Worm (Caenorhabditis elegans): ENCODE data around the gene his-38.

The his-38 gene

DNA sequence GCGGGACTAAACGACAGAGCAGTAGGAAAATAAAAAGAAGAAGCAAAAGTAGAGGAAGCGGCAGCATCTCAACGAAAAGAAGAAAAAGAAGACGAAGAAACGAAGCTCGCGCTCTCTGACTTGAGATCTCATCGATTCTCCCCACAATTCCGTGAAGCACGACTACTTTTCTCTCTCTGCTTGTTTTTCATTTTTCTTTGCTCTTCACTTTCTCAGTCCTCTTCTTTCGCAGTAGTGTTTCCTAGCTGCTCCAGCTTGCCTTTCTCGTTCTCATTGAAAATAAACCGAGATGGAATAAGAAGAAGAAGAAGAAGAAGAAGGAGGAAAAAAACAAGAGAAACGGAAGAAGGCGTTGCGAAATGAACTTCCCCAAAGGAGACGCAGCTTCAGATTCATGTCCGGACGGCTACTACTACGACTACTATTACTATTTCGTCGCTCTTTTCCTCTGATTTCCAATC, 24.9 kb downstream of the his-38 start (continued):
- TF ChIP-seq lin-39 (tag; optimal IDR thresholded peaks at IDR 0.05): no peak
- TF ChIP-seq nhr-11 (tag; optimal IDR thresholded peaks at IDR 0.05): no peak
- TF ChIP-seq nhr-77 (tag; optimal IDR thresholded peaks at IDR 0.05): no peak
- peak; percentile 52 for TF ChIP-seq nhr-6 (tag; optimal IDR thresholded peaks at IDR 0.05)
- TF ChIP-seq skn-1 (tag; optimal IDR thresholded peaks at IDR 0.05): no peak
- peak; percentile 65 for TF ChIP-seq C34F6.9 (tag; optimal IDR thresholded peaks at IDR 0.05)

ce11 chrX:7283136-7283535, 26.5 kb downstream of the his-38 start:
- no peak for TF ChIP-seq lin-39 (tag; optimal IDR thresholded peaks at IDR 0.05)
- TF ChIP-seq mbf-1 (tag; optimal IDR thresholded peaks at IDR 0.05): no peak
- TF ChIP-seq elt-3 (tag; optimal IDR thresholded peaks at IDR 0.05): no peak
- no peak for TF ChIP-seq unc-55 (GFP tag; optimal IDR thresholded peaks at IDR 0.05)

- TF ChIP-seq nhr-6 (tag; optimal IDR thresholded peaks at IDR 0.05) (no peak), ceh-82 (tag; optimal IDR thresholded peaks at IDR 0.05) (no peak), F13H6.1 (tag; optimal IDR thresholded peaks at IDR 0.05) (no peak), skn-1 (tag; optimal IDR thresholded peaks at IDR 0.05) (no peak), C34F6.9 (tag; optimal IDR thresholded peaks at IDR 0.05) (peak; percentile 30), nhr-77 (tag; optimal IDR thresholded peaks at IDR 0.05) (no peak), lin-11 (tag; optimal IDR thresholded peaks at IDR 0.05) (peak; percentile 12)
Observed at ce11 chrX:7281347-7281746, 28.3 kb downstream of the his-38 start.

- TF ChIP-seq nhr-12 (tag; optimal IDR thresholded peaks at IDR 0.05): no peak
Observed at ce11 chrX:7279671-7280389, 29.8 kb downstream of the his-38 start, which contains the start of gene unc-10. TSS of gene unc-10 (minus strand) at chrX:7280322.

DNA sequence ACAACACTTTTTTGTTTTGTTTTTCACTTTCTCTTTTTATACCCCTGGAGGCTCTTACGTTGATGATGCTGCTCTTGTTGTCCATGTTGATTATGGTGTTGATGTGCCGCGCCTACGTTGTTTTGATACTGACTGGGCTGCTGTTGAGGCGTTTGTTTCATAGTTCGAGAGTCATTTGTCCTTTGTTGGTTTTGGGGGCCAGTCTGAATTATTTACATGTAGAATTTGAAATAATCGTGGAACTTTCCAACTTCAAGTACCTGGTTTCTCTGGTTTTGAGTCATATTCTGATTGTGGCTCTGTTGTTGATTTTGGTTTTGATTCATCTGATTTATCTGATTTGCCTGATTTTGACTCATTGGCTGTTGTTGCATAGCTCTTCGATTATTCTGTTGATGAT, 31.6 kb downstream of the his-38 start:
- TF ChIP-seq mbf-1 (tag; optimal IDR thresholded peaks at IDR 0.05) (no peak), mab-5 (tag; optimal IDR thresholded peaks at IDR 0.05) (no peak), ZK546.5 (tag; optimal IDR thresholded peaks at IDR 0.05) (no peak), alr-1 (tag; optimal IDR thresholded peaks at IDR 0.05) (no peak), peb-1 (tag; optimal IDR thresholded peaks at IDR 0.05) (no peak), elt-3 (tag; optimal IDR thresholded peaks at IDR 0.05) (no peak), gmeb-1 (tag; optimal IDR thresholded peaks at IDR 0.05) (no peak), ama-1 (optimal IDR thresholded peaks at IDR 0.05) (no peak), nhr-21 (tag; optimal IDR thresholded peaks at IDR 0.05) (no peak), aly-2 (tag; optimal IDR thresholded peaks at IDR 0.05) (no peak), sem-4 (tag; optimal IDR thresholded peaks at IDR 0.05) (no peak), crh-2 (tag; optimal IDR thresholded peaks at IDR 0.05) (no peak)

- TF ChIP-seq lin-13 (GFP tag; optimal IDR thresholded peaks at IDR 0.05): no peak
- TF ChIP-seq skn-1 (tag; optimal IDR thresholded peaks at IDR 0.05): no peak
- TF ChIP-seq lin-39 (tag; optimal IDR thresholded peaks at IDR 0.05): no peak
- no peak for TF ChIP-seq dmd-4 (tag; optimal IDR thresholded peaks at IDR 0.05)
- TF ChIP-seq egl-27 (tag; optimal IDR thresholded peaks at IDR 0.05): no peak
- no peak for TF ChIP-seq Y55F3AM.14 (GFP tag; optimal IDR thresholded peaks at IDR 0.05)
- no peak for TF ChIP-seq nhr-129 (tag; optimal IDR thresholded peaks at IDR 0.05)
- no peak for TF ChIP-seq aly-2 (tag; optimal IDR thresholded peaks at IDR 0.05)
- no peak for TF ChIP-seq nhr-25 (tag; optimal IDR thresholded peaks at IDR 0.05)
- no peak for TF ChIP-seq nhr-12 (tag; optimal IDR thresholded peaks at IDR 0.05)
- no peak for TF ChIP-seq fos-1 (tag; optimal IDR thresholded peaks at IDR 0.05)
- TF ChIP-seq nhr-21 (tag; optimal IDR thresholded peaks at IDR 0.05): no peak
- TF ChIP-seq R02D3.7 (tag; optimal IDR thresholded peaks at IDR 0.05): no peak
- no peak for TF ChIP-seq nhr-77 (tag; optimal IDR thresholded peaks at IDR 0.05)
- no peak for TF ChIP-seq ztf-11 (tag; optimal IDR thresholded peaks at IDR 0.05)
- no peak for TF ChIP-seq nhr-10 (tag; optimal IDR thresholded peaks at IDR 0.05)
- TF ChIP-seq C34F6.9 (tag; optimal IDR thresholded peaks at IDR 0.05): no peak
- TF ChIP-seq zag-1 (tag; optimal IDR thresholded peaks at IDR 0.05): no peak
- no peak for TF ChIP-seq blmp-1 (tag; optimal IDR thresholded peaks at IDR 0.05; ENCODE audit: insufficient read depth)
Observed at ce11 chrX:7271968-7272367, 37.7 kb downstream of the his-38 start, which contains the start of gene F46H5.11. TSS of gene F46H5.11 (minus strand) at chrX:7272068.

Measured in whole organism, L2 larva.